Worm (Caenorhabditis elegans) whole organism, L3 larva: ENCODE measurements around the gene apa-2.

ENCODE experiments used
- R02D3.7 ChIP-seq: fragments of 150-350 bp; optimal IDR thresholded peaks from 2 replicates; lab custom pipeline; 2014; ENCODE audit warnings: missing biosample characterization, missing genetic modification characterization
- ZK546.5 ChIP-seq: sonication (generic microtip); optimal IDR thresholded peaks from 2 replicates; lab custom pipeline; 2017; ENCODE audit warnings: missing biosample characterization, missing genetic modification characterization
- aly-2 ChIP-seq: fragments of 150-350 bp; optimal IDR thresholded peaks from 2 replicates; lab custom pipeline; 2014; ENCODE audit warnings: missing biosample characterization, missing genetic modification characterization
- ceh-16 ChIP-seq: sonication (generic microtip); optimal IDR thresholded peaks from 2 replicates; lab custom pipeline; 2017; ENCODE audit warnings: missing biosample characterization, missing genetic modification characterization
- ceh-28 ChIP-seq: fragments of 150-350 bp; optimal IDR thresholded peaks from 2 replicates; lab custom pipeline; 2014; ENCODE audit warnings: missing biosample characterization, missing genetic modification reagents, missing genetic modification characterization
- ceh-82 ChIP-seq: fragments of 150-350 bp; optimal IDR thresholded peaks from 2 replicates; lab custom pipeline; 2014; ENCODE audit warnings: missing biosample characterization, missing genetic modification characterization
- ceh-9 ChIP-seq: sonication (generic microtip); optimal IDR thresholded peaks from 2 replicates; lab custom pipeline; 2018; ENCODE audit warnings: missing biosample characterization, missing genetic modification characterization
- daf-12 ChIP-seq: fragments of 150-350 bp; optimal IDR thresholded peaks from 2 replicates; lab custom pipeline; 2014; ENCODE audit warnings: missing biosample characterization, missing genetic modification reagents, missing genetic modification characterization
- egl-27 ChIP-seq: sonication (generic microtip); optimal IDR thresholded peaks from 4 replicates; lab custom pipeline; 2017; ENCODE audit warnings: missing biosample characterization, missing genetic modification reagents, missing genetic modification characterization
- egl-5 ChIP-seq: fragments of 150-350 bp; optimal IDR thresholded peaks from 2 replicates; lab custom pipeline; 2017; ENCODE audit warnings: missing biosample characterization, missing genetic modification reagents, missing genetic modification characterization, inconsistent platforms
- elt-1 ChIP-seq: fragments of 150-350 bp; optimal IDR thresholded peaks from 2 replicates; lab custom pipeline; 2014; ENCODE audit warnings: missing biosample characterization, missing genetic modification characterization
- elt-2 ChIP-seq: sonication (generic microtip); optimal IDR thresholded peaks from 2 replicates; lab custom pipeline; 2016; ENCODE audit warnings: missing genetic modification reagents, mild to moderate bottlenecking, missing genetic modification characterization, missing compliant biosample characterization
- elt-3 ChIP-seq, 3 experiments: fragments of 150-350 bp in 1 of 3; sonication (generic microtip) in 2 of 3; optimal IDR thresholded peaks; 2 replicates in 2 of 3; 4 replicates in 1 of 3; lab custom pipeline; 2014 to 2017; ENCODE audit warnings: missing biosample characterization in 3 of 3, missing genetic modification characterization in 3 of 3
- eor-1 ChIP-seq, 2 experiments: fragments of 150-350 bp; optimal IDR thresholded peaks; 2 replicates each; lab custom pipeline; 2014 to 2018; ENCODE audit warnings: missing biosample characterization in 2 of 2, missing genetic modification characterization in 2 of 2
- fkh-10 ChIP-seq: sonication (generic microtip); optimal IDR thresholded peaks from 2 replicates; lab custom pipeline; 2017; ENCODE audit warnings: missing biosample characterization, missing genetic modification reagents, missing genetic modification characterization
- fkh-2 ChIP-seq: fragments of 150-350 bp; optimal IDR thresholded peaks from 2 replicates; lab custom pipeline; 2014; ENCODE audit warnings: missing biosample characterization, missing genetic modification reagents, missing genetic modification characterization
- fos-1 ChIP-seq: fragments of 150-350 bp; optimal IDR thresholded peaks from 2 replicates; lab custom pipeline; 2014; ENCODE audit warnings: missing biosample characterization, missing genetic modification characterization
- hmg-11 ChIP-seq: sonication (generic microtip); optimal IDR thresholded peaks from 2 replicates; lab custom pipeline; 2016; ENCODE audit warnings: missing genetic modification characterization, missing compliant biosample characterization
- jun-1 ChIP-seq: fragments of 150-350 bp; optimal IDR thresholded peaks from 2 replicates; lab custom pipeline; 2014; ENCODE audit warnings: missing biosample characterization, missing genetic modification reagents, missing genetic modification characterization
- lin-15B ChIP-seq: fragments of 150-350 bp; optimal IDR thresholded peaks from 2 replicates; lab custom pipeline; 2014; ENCODE audit warnings: missing biosample characterization, missing genetic modification characterization
- lin-39 ChIP-seq: fragments of 150-350 bp; optimal IDR thresholded peaks from 2 replicates; lab custom pipeline; 2018; ENCODE audit warnings: missing biosample characterization, missing genetic modification reagents, missing genetic modification characterization
- mdl-1 ChIP-seq: fragments of 150-350 bp; optimal IDR thresholded peaks from 2 replicates; lab custom pipeline; 2014; ENCODE audit warnings: missing biosample characterization, missing genetic modification characterization
- mml-1 ChIP-seq: fragments of 150-350 bp; sonication (generic microtip); optimal IDR thresholded peaks from 3 replicates; lab custom pipeline; 2014; ENCODE audit warnings: missing biosample characterization, missing genetic modification characterization
- nfya-1 ChIP-seq: sonication (generic microtip); optimal IDR thresholded peaks from 2 replicates; lab custom pipeline; 2017; ENCODE audit warnings: missing genetic modification characterization, mild to moderate bottlenecking, missing compliant biosample characterization, antibody characterized with exemption, moderate library complexity; ENCODE audit not compliant: insufficient read depth
- nhr-11 ChIP-seq: fragments of 150-350 bp; optimal IDR thresholded peaks from 2 replicates; lab custom pipeline; 2014; ENCODE audit warnings: missing biosample characterization, missing genetic modification characterization
- nhr-12 ChIP-seq: fragments of 150-350 bp; optimal IDR thresholded peaks from 2 replicates; lab custom pipeline; 2014; ENCODE audit warnings: missing biosample characterization, missing genetic modification characterization
- nhr-23 ChIP-seq: fragments of 150-350 bp; optimal IDR thresholded peaks from 2 replicates; lab custom pipeline; 2014; ENCODE audit warnings: missing biosample characterization, missing genetic modification reagents, missing genetic modification characterization
- nhr-237 ChIP-seq: fragments of 150-350 bp; optimal IDR thresholded peaks from 2 replicates; lab custom pipeline; 2014; ENCODE audit warnings: missing biosample characterization, missing genetic modification characterization
- nhr-25 ChIP-seq: sonication (generic microtip); optimal IDR thresholded peaks from 2 replicates; lab custom pipeline; 2017; ENCODE audit warnings: missing biosample characterization, missing genetic modification characterization
- nhr-28 ChIP-seq: fragments of 150-350 bp; optimal IDR thresholded peaks from 2 replicates; lab custom pipeline; 2014; ENCODE audit warnings: missing biosample characterization, missing genetic modification characterization
- nhr-43 ChIP-seq: sonication (generic microtip); optimal IDR thresholded peaks from 2 replicates; lab custom pipeline; 2016; ENCODE audit warnings: mild to moderate bottlenecking, missing genetic modification characterization, missing compliant biosample characterization; ENCODE audit not compliant: poor library complexity, severe bottlenecking
- nhr-67 ChIP-seq: fragments of 150-350 bp; optimal IDR thresholded peaks from 2 replicates; lab custom pipeline; 2014; ENCODE audit warnings: missing biosample characterization, missing genetic modification characterization
- nhr-76 ChIP-seq: fragments of 150-350 bp; sonication (generic microtip); optimal IDR thresholded peaks from 5 replicates; lab custom pipeline; 2014; ENCODE audit warnings: missing biosample characterization, missing genetic modification characterization
- nhr-77 ChIP-seq: fragments of 150-350 bp; optimal IDR thresholded peaks from 2 replicates; lab custom pipeline; 2014; ENCODE audit warnings: missing biosample characterization, missing genetic modification characterization
- pha-4 ChIP-seq: fragments of 150-350 bp; optimal IDR thresholded peaks from 2 replicates; lab custom pipeline; 2014; ENCODE audit warnings: missing biosample characterization, missing genetic modification reagents, missing genetic modification characterization
- pqm-1 ChIP-seq: fragments of 150-350 bp; optimal IDR thresholded peaks from 2 replicates; lab custom pipeline; 2017; ENCODE audit warnings: missing biosample characterization, missing genetic modification characterization, inconsistent platforms
- sea-2 ChIP-seq: fragments of 150-350 bp; sonication (generic microtip); optimal IDR thresholded peaks from 4 replicates; lab custom pipeline; 2014; ENCODE audit warnings: missing biosample characterization, missing genetic modification reagents, missing genetic modification characterization
- skn-1 ChIP-seq: fragments of 150-350 bp; optimal IDR thresholded peaks from 2 replicates; lab custom pipeline; 2014; ENCODE audit warnings: missing biosample characterization, missing genetic modification characterization
- snpc-4 ChIP-seq: fragments of 150-350 bp; optimal IDR thresholded peaks from 2 replicates; lab custom pipeline; 2014; ENCODE audit warnings: missing biosample characterization, missing genetic modification characterization
- tbx-2 ChIP-seq: sonication (generic microtip); optimal IDR thresholded peaks from 2 replicates; lab custom pipeline; 2016; ENCODE audit warnings: mild to moderate bottlenecking, missing genetic modification characterization, missing compliant biosample characterization
- unc-39 ChIP-seq: sonication (generic microtip); optimal IDR thresholded peaks from 4 replicates; lab custom pipeline; 2017; ENCODE audit warnings: missing biosample characterization, missing genetic modification characterization
- unc-62 ChIP-seq: fragments of 150-350 bp; sonication (generic microtip); optimal IDR thresholded peaks from 4 replicates; lab custom pipeline; 2014; ENCODE audit warnings: missing biosample characterization, missing genetic modification reagents, missing genetic modification characterization
- zag-1 ChIP-seq: fragments of 150-350 bp; optimal IDR thresholded peaks from 2 replicates; lab custom pipeline; 2014; ENCODE audit warnings: missing biosample characterization, missing genetic modification characterization
- ztf-11 ChIP-seq: fragments of 150-350 bp; optimal IDR thresholded peaks from 2 replicates; lab custom pipeline; 2014; ENCODE audit warnings: missing biosample characterization, missing genetic modification characterization
- ztf-4 ChIP-seq: fragments of 150-350 bp; optimal IDR thresholded peaks from 2 replicates; lab custom pipeline; 2014; ENCODE audit warnings: missing biosample characterization, missing genetic modification characterization

apa-2 gene

DNA sequence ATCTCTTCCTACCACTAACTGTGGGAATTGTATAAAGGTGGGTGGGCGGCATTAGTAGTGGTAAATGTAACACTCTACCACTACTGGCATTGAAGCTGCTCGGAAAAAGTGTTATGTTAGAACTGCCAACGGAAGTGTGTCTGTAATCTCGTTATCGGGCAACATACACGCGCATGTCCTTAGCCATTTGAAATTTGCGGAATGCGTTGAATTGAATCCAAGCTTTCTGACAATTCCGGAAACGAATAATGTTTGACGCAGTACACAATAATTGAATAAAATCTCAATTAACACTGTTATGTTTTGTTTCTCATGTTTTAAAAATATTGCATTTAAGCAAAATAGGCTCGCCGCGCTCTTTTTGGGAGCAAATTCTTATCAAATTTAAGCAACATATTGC is 13.5 kb upstream of the apa-2 start:
- TF ChIP-seq ceh-82 (tag; lab: Kevin White, UChicago) (no peak), snpc-4 (tag; lab: Kevin White, UChicago) (no peak)

DNA sequence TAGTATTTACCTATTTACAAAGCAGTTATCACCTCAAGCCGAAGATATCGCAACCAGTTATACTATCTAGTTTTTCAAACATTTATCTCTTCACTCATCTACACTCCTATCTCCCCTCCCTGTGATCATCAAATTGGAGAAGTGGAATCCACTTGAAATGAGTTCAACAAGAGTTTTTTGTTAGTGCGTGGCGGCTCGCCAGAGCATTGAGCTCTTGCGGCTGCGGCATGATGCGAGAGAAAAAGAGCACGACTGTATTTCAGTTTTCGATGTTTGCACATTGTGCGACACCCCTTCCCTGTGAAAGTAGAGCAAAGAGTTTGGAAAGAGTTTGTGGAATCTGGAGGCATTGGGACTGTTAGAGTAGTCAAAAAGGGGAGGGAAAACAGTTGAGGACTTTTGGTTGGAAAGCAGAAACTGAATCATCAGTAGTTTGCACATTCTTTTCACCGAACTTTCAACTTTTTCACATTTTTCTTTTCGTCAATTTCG is 7.7 kb upstream of the apa-2 start, which contains the start of gene T20B5.2:
T20B5.2 (plus strand) TSS at position 442 of the 492 bp plus-strand sequence.
- no peak for TF ChIP-seq sea-2 (GFP tag; lab: Kevin White, UChicago)
- no peak for TF ChIP-seq fkh-2
- TF ChIP-seq egl-27 (tag; lab: Kevin White, UChicago), result no peak
- TF ChIP-seq pha-4, result peak; percentile 74

DNA sequence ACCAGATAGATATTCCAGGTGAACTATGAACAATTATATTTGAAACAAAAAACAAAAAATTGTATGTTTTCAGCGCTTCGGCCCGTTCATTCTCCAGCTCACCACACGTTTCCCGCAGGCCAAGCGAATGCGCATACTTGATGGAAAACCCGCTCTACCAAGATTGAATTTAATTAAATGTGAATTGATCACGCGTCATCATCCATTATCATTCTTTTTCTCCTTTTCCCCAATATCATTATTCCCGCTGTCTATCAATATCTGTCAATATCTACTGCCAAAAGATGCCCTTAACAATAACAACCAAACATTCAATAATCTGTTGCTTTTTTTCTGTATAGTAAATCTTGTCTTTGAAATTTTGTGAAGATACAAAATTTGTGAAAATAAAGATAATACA is 2.2 kb upstream of the apa-2 start:
- TF ChIP-seq elt-2 (tag; lab: Kevin White, UChicago) (no peak), nhr-12 (no peak), nhr-237 (tag; lab: Kevin White, UChicago) (no peak), jun-1 (tag; lab: Kevin White, UChicago) (no peak), fos-1 (tag; lab: Kevin White, UChicago) (no peak), aly-2 (tag; lab: Kevin White, UChicago) (no peak), nhr-11 (no peak), daf-12 (no peak), skn-1 (tag; lab: Kevin White, UChicago) (no peak), mdl-1 (no peak), nhr-25 (tag; lab: Kevin White, UChicago) (no peak), ceh-9 (no peak), mml-1 (no peak), ztf-4 (tag; lab: Kevin White, UChicago) (no peak)

DNA sequence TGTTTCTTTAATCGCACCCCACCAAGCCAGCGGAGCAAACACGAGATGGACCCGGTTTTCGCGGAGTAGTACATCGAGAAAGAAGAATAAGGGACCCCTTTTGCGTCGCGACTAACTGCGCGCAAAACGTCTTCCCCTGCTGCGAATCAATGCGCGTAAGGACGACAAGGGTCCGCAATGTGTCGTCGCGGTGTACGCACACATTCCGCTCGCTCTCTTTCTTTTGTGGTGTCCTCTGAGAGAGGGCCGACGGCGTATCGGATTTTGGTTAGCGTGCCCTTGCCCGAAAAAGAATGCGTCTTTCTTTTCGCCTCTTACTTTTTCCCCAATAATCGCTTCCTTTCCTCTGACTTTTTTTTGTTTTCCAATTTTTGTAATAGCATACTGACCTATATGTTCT is 643 bp upstream of the apa-2 start:
- peak; percentile 38 for TF ChIP-seq skn-1 (tag; lab: Kevin White, UChicago)
- TF ChIP-seq eor-1 (tag; optimal IDR thresholded peaks at IDR 0.05; lab: Kevin White, UChicago), result no peak
- TF ChIP-seq unc-39, result no peak
- TF ChIP-seq R02D3.7, result no peak
- no peak for TF ChIP-seq elt-2 (tag; lab: Kevin White, UChicago)
- TF ChIP-seq snpc-4 (tag; lab: Kevin White, UChicago), result no peak
- TF ChIP-seq ztf-4 (tag; lab: Kevin White, UChicago), result no peak
- TF ChIP-seq nhr-43 (tag; lab: Kevin White, UChicago), result no peak
- peak; percentile 56 for TF ChIP-seq tbx-2 (tag; lab: Kevin White, UChicago)
- TF ChIP-seq unc-62 (GFP tag; lab: Kevin White, UChicago), result no peak
- TF ChIP-seq ztf-11 (tag; lab: Kevin White, UChicago), result no peak
- no peak for TF ChIP-seq ceh-82 (tag; lab: Kevin White, UChicago)
- TF ChIP-seq nhr-237 (tag; lab: Kevin White, UChicago), result no peak
- no peak for TF ChIP-seq zag-1 (tag; lab: Kevin White, UChicago)
- no peak for TF ChIP-seq daf-12
- TF ChIP-seq egl-27 (tag; lab: Kevin White, UChicago), result peak; percentile 67
- no peak for TF ChIP-seq nhr-67 (tag; lab: Kevin White, UChicago)
- TF ChIP-seq lin-39 (tag; lab: Kevin White, UChicago), result peak; percentile 83
- TF ChIP-seq mml-1, result no peak
- TF ChIP-seq egl-5 (tag; lab: Kevin White, UChicago), result no peak
- TF ChIP-seq nhr-25 (tag; lab: Kevin White, UChicago), result peak; percentile 64
- no peak for TF ChIP-seq fkh-2
- TF ChIP-seq elt-3 (tag; optimal IDR thresholded peaks at IDR 0.05; lab: Kevin White, UChicago), result no peak
- TF ChIP-seq nfya-1 (tag; lab: Kevin White, UChicago), result peak; percentile 82
- no peak for TF ChIP-seq mdl-1
- TF ChIP-seq aly-2 (tag; lab: Kevin White, UChicago), result no peak
- TF ChIP-seq ceh-28, result peak; percentile 13
- peak; percentile 59 for TF ChIP-seq lin-15B (tag; lab: Kevin White, UChicago)
- no peak for TF ChIP-seq nhr-11
- TF ChIP-seq hmg-11 (tag; lab: Kevin White, UChicago), result peak; percentile 88
- peak; percentile 33 for TF ChIP-seq elt-1
- no peak for TF ChIP-seq nhr-76 (tag; lab: Kevin White, UChicago)
- no peak for TF ChIP-seq fkh-10
- no peak for TF ChIP-seq ceh-16 (tag; lab: Kevin White, UChicago)
- peak; percentile 70 for TF ChIP-seq sea-2 (GFP tag; lab: Kevin White, UChicago)
- no peak for TF ChIP-seq ZK546.5 (tag; lab: Kevin White, UChicago)
- peak; percentile 24 for TF ChIP-seq pha-4
- no peak for TF ChIP-seq nhr-12
- no peak for TF ChIP-seq ceh-9
- no peak for TF ChIP-seq nhr-28 (tag; lab: Kevin White, UChicago)
- no peak for TF ChIP-seq jun-1 (tag; lab: Kevin White, UChicago)
- no peak for TF ChIP-seq nhr-77 (tag; lab: Kevin White, UChicago)
- peak; percentile 69 for TF ChIP-seq nhr-23
- peak; percentile 5 for TF ChIP-seq pqm-1
- TF ChIP-seq fos-1 (tag; lab: Kevin White, UChicago), result no peak
